Worm (Caenorhabditis elegans) whole organism, early embryonic: ENCODE data around the gene C25G6.4.

Experiments used
- B0310.2 ChIP-seq: sonication (generic microtip); optimal IDR thresholded peaks from 2 replicates; lab custom pipeline; 2016; ENCODE audit warnings: mild to moderate bottlenecking, missing genetic modification characterization, missing compliant biosample characterization
- F13C5.2 ChIP-seq: sonication (generic microtip); optimal IDR thresholded peaks from 2 replicates; lab custom pipeline; 2017; ENCODE audit warnings: mild to moderate bottlenecking, missing genetic modification characterization, inconsistent platforms, missing compliant biosample characterization
- aly-1 ChIP-seq: sonication (generic microtip); optimal IDR thresholded peaks from 2 replicates; lab custom pipeline; 2016; ENCODE audit warnings: missing genetic modification characterization, missing compliant biosample characterization
- ama-1 ChIP-seq: fragments of 150-350 bp; optimal IDR thresholded peaks from 2 replicates; lab custom pipeline; 2014
- ceh-13 ChIP-seq: fragments of 200-800 bp; sonication (Bioruptor generic); optimal IDR thresholded peaks from 2 replicates; lab custom pipeline; 2018; ENCODE audit warnings: mild to moderate bottlenecking, missing genetic modification characterization, missing compliant biosample characterization
- ceh-36 ChIP-seq: sonication (generic microtip); optimal IDR thresholded peaks from 2 replicates; lab custom pipeline; 2016; ENCODE audit warnings: missing genetic modification characterization, inconsistent platforms, missing compliant biosample characterization
- ets-7 ChIP-seq: sonication (generic microtip); optimal IDR thresholded peaks from 2 replicates; lab custom pipeline; 2016; ENCODE audit warnings: missing genotype, missing genetic modification characterization, missing compliant biosample characterization
- flt-1 ChIP-seq: fragments of 200-800 bp; sonication (Bioruptor generic); IDR thresholded peaks from 2 replicates; pipeline ENCODE4 v1.3.6; 2022; ENCODE audit warnings: missing genetic modification characterization, missing compliant biosample characterization
- hmbx-1 ChIP-seq: sonication (generic microtip); optimal IDR thresholded peaks from 2 replicates; lab custom pipeline; 2016; ENCODE audit warnings: mild to moderate bottlenecking, missing genetic modification characterization, missing compliant biosample characterization
- hmg-4 ChIP-seq: fragments of 200-800 bp; sonication (Bioruptor generic); optimal IDR thresholded peaks from 2 replicates; lab custom pipeline; 2018; ENCODE audit warnings: mild to moderate bottlenecking, missing genetic modification characterization, missing compliant biosample characterization
- hnd-1 ChIP-seq: sonication (generic microtip); optimal IDR thresholded peaks from 2 replicates; lab custom pipeline; 2016; ENCODE audit warnings: missing genetic modification characterization, missing compliant biosample characterization
- pes-1 ChIP-seq: fragments of 200-800 bp; sonication (Bioruptor generic); IDR thresholded peaks from 2 replicates; pipeline ENCODE4 v1.3.6; 2022; ENCODE audit warnings: missing genetic modification reagents, missing genetic modification characterization, missing compliant biosample characterization
- scrt-1 ChIP-seq: fragments of 200-800 bp; sonication (Bioruptor generic); IDR thresholded peaks from 2 replicates; pipeline ENCODE4 v1.3.6; 2022; ENCODE audit warnings: missing genetic modification characterization, missing compliant biosample characterization
- sea-1 ChIP-seq: fragments of 200-800 bp; sonication (Bioruptor generic); conservative IDR thresholded peaks from 2 replicates; pipeline ENCODE4 v1.3.6; 2022; ENCODE audit warnings: missing genetic modification characterization, missing compliant biosample characterization
- tbx-11 ChIP-seq: fragments of 200-800 bp; sonication (Bioruptor generic); IDR thresholded peaks from 2 replicates; pipeline ENCODE4 v1.3.6; 2022; ENCODE audit warnings: missing genetic modification characterization, missing compliant biosample characterization
- tbx-37 ChIP-seq: fragments of 200-800 bp; sonication (Bioruptor generic); conservative IDR thresholded peaks from 2 replicates; pipeline ENCODE4 v1.3.6; 2022; ENCODE audit warnings: missing genetic modification reagents, missing genetic modification characterization, missing compliant biosample characterization
- tra-4 ChIP-seq: sonication (generic microtip); optimal IDR thresholded peaks from 2 replicates; lab custom pipeline; 2017; ENCODE audit warnings: missing genetic modification characterization, missing compliant biosample characterization

Gene C25G6.4

ce11 chrX:1223841-1224240 lies 25.8 kb downstream of the C25G6.4 start:
- TF ChIP-seq tra-4 = no peak
- no peak for TF ChIP-seq ceh-13
- TF ChIP-seq F13C5.2 (tag; lab: Kevin White, UChicago) = no peak
- peak; percentile 21; the same call in 1 of the 2 replicates for TF ChIP-seq pes-1 (GFP tag; lab: Robert Waterston, UW)
- no peak for TF ChIP-seq tbx-11 (GFP tag; lab: Robert Waterston, UW)
- TF ChIP-seq ama-1 (lab: Kevin White, UChicago) = no peak
- TF ChIP-seq tbx-37 = no peak
- no peak for TF ChIP-seq ceh-36 (tag; lab: Kevin White, UChicago)
- no peak for TF ChIP-seq scrt-1 (GFP tag; lab: Robert Waterston, UW)
- TF ChIP-seq hmg-4 (GFP tag; lab: Kevin White, UChicago) = peak; percentile 56
- no peak for TF ChIP-seq hnd-1 (tag; lab: Kevin White, UChicago)
- no peak for TF ChIP-seq B0310.2 (tag; lab: Kevin White, UChicago)
- TF ChIP-seq sea-1 = no peak
- TF ChIP-seq flt-1 (GFP tag; lab: Robert Waterston, UW) = no peak
- TF ChIP-seq ets-7 (tag; lab: Kevin White, UChicago) = no peak
- no peak for TF ChIP-seq aly-1 (tag; lab: Kevin White, UChicago)

ce11 chrX:1223089-1223488 lies 26.5 kb downstream of the C25G6.4 start:
- no peak for TF ChIP-seq hnd-1 (tag; lab: Kevin White, UChicago)
- TF ChIP-seq ets-7 (tag; lab: Kevin White, UChicago) = no peak
- TF ChIP-seq pes-1 (GFP tag; lab: Robert Waterston, UW) = no peak
- no peak for TF ChIP-seq ama-1 (lab: Kevin White, UChicago)
- TF ChIP-seq tbx-37 = no peak
- TF ChIP-seq sea-1 = no peak
- no peak for TF ChIP-seq tbx-11 (GFP tag; lab: Robert Waterston, UW)
- no peak for TF ChIP-seq B0310.2 (tag; lab: Kevin White, UChicago)
- TF ChIP-seq ceh-36 (tag; lab: Kevin White, UChicago) = no peak
- TF ChIP-seq aly-1 (tag; lab: Kevin White, UChicago) = no peak
- no peak for TF ChIP-seq F13C5.2 (tag; lab: Kevin White, UChicago)
- no peak for TF ChIP-seq flt-1 (GFP tag; lab: Robert Waterston, UW)
- TF ChIP-seq ceh-13 = no peak
- no peak for TF ChIP-seq hmg-4 (GFP tag; lab: Kevin White, UChicago)
- no peak for TF ChIP-seq tra-4
- no peak for TF ChIP-seq scrt-1 (GFP tag; lab: Robert Waterston, UW)
- no peak for TF ChIP-seq hmbx-1 (tag; lab: Kevin White, UChicago)

- TF ChIP-seq flt-1 (GFP tag; lab: Robert Waterston, UW) (0 out of 2 replicates have a peak, but pooled peaks have one; percentile 9), tbx-11 (GFP tag; lab: Robert Waterston, UW) (no peak), hmg-4 (GFP tag; lab: Kevin White, UChicago) (peak; percentile 42)
Measured at ce11 chrX:1222391-1222790, 27.2 kb downstream of the C25G6.4 start.

- TF ChIP-seq ceh-13 (no peak), F13C5.2 (tag; lab: Kevin White, UChicago) (no peak), pes-1 (GFP tag; lab: Robert Waterston, UW) (no peak), sea-1 (no peak), ceh-36 (tag; lab: Kevin White, UChicago) (no peak), ama-1 (lab: Kevin White, UChicago) (no peak), B0310.2 (tag; lab: Kevin White, UChicago) (no peak)
Measured at ce11 chrX:1218457-1218856, 31.2 kb downstream of the C25G6.4 start.

- TF ChIP-seq hnd-1 (tag; lab: Kevin White, UChicago) (no peak), B0310.2 (tag; lab: Kevin White, UChicago) (no peak), tbx-11 (GFP tag; lab: Robert Waterston, UW) (no peak), tbx-37 (no peak)
Measured at ce11 chrX:1216833-1217232, 32.8 kb downstream of the C25G6.4 start.

- TF ChIP-seq B0310.2 (tag; lab: Kevin White, UChicago) (no peak), ama-1 (lab: Kevin White, UChicago) (no peak), scrt-1 (GFP tag; lab: Robert Waterston, UW) (no peak), hnd-1 (tag; lab: Kevin White, UChicago) (no peak), pes-1 (GFP tag; lab: Robert Waterston, UW) (no peak), ets-7 (tag; lab: Kevin White, UChicago) (no peak), aly-1 (tag; lab: Kevin White, UChicago) (no peak), flt-1 (GFP tag; lab: Robert Waterston, UW) (no peak), sea-1 (no peak), ceh-36 (tag; lab: Kevin White, UChicago) (no peak), F13C5.2 (tag; lab: Kevin White, UChicago) (no peak), hmbx-1 (tag; lab: Kevin White, UChicago) (no peak), tra-4 (no peak), hmg-4 (GFP tag; lab: Kevin White, UChicago) (no peak), tbx-11 (GFP tag; lab: Robert Waterston, UW) (no peak)
Measured at ce11 chrX:1213136-1213535, 36.5 kb downstream of the C25G6.4 start.

ce11 chrX:1209096-1209495 lies 40.5 kb downstream of the C25G6.4 start, which contains the start of gene C46H3.1:
Gene C46H3.1 (plus strand): TSS chrX:1209396.
- TF ChIP-seq tbx-11 (GFP tag; lab: Robert Waterston, UW) (no peak), ceh-13 (no peak), ets-7 (tag; lab: Kevin White, UChicago) (no peak), ceh-36 (tag; lab: Kevin White, UChicago) (no peak), sea-1 (no peak), hmbx-1 (tag; lab: Kevin White, UChicago) (no peak), hmg-4 (GFP tag; lab: Kevin White, UChicago) (no peak), tra-4 (no peak), F13C5.2 (tag; lab: Kevin White, UChicago) (no peak), pes-1 (GFP tag; lab: Robert Waterston, UW) (no peak), B0310.2 (tag; lab: Kevin White, UChicago) (no peak), hnd-1 (tag; lab: Kevin White, UChicago) (no peak), flt-1 (GFP tag; lab: Robert Waterston, UW) (no peak), aly-1 (tag; lab: Kevin White, UChicago) (no peak), tbx-37 (no peak)
